Worm (Caenorhabditis elegans): ENCODE results near the gene daf-42.

DNA sequence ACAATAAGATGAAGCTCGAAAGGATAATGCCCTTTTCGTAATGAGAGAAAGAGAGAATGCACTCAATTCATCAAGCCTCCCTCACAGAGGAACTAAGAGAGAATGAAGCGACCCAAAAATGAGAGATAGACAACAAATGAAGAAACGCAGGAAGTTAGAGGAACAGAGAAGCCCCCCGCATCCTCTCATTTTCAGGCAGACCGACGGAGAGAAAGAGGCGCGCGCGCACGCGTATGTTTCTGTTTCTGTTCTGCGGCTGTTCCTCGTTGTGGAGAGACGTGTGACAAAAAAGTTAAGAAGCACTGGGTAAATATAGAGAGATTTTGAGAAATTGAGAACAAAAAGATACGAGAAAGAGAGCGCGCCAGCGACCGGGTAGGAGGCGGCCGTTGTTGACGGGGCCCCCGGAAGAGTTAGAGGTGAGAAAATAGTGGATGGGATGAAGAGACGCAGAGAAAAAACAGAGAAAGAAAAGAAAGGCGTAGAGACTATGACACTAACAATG, 26.7 kb downstream of the daf-42 start:
- TF ChIP-seq lin-32 (GFP tag; optimal IDR thresholded peaks at IDR 0.05), result no peak
- peak; percentile 70 for TF ChIP-seq unc-62 (GFP tag; optimal IDR thresholded peaks at IDR 0.05)
- TF ChIP-seq nhr-76 (tag; optimal IDR thresholded peaks at IDR 0.05), result no peak

Measured in whole organism, mixed stage, embryonic.